Fruit fly (Drosophila melanogaster) whole organism, embryonic: Measurements from ENCODE around the gene SrpRbeta.

ENCODE experiments used
- Aef1 ChIP-seq: fragments of 200-800 bp; sonication (Bioruptor generic); IDR thresholded peaks from 3 replicates; pipeline ENCODE4 v1.3.6; 2022; ENCODE audit warnings: missing biosample characterization, missing genetic modification characterization
- Atf6 ChIP-seq: fragments of 200-800 bp; sonication (Bioruptor generic); IDR thresholded peaks from 2 replicates; pipeline ENCODE4 v1.3.6; 2022; ENCODE audit warnings: missing biosample characterization, missing genetic modification characterization
- Awh ChIP-seq: fragments of 200-800 bp; sonication (Bioruptor generic); IDR thresholded peaks from 2 replicates; pipeline ENCODE4, ENCODE4 v1.3.6; 2022; ENCODE audit warnings: missing biosample characterization, missing genetic modification characterization
- CG10321 ChIP-seq: fragments of 200-800 bp; sonication (Bioruptor generic); IDR thresholded peaks from 2 replicates; pipeline ENCODE4 v1.3.6; 2022; ENCODE audit warnings: missing biosample characterization, missing genetic modification characterization
- CG10543 ChIP-seq: fragments of 200-800 bp; sonication (Bioruptor generic); optimal IDR thresholded peaks from 3 replicates; lab custom pipeline; 2017; ENCODE audit warnings: missing biosample characterization, mild to moderate bottlenecking, missing genetic modification characterization, moderate library complexity
- CG11456 ChIP-seq: fragments of 200-800 bp; sonication (Bioruptor generic); IDR thresholded peaks from 3 replicates; pipeline ENCODE4 v1.3.6; 2022; ENCODE audit warnings: missing biosample characterization, missing genetic modification characterization
- CG12155 ChIP-seq: fragments of 200-800 bp; sonication (Bioruptor generic); optimal IDR thresholded peaks from 3 replicates; lab custom pipeline; 2016; ENCODE audit warnings: missing biosample characterization, missing genetic modification characterization
- CG12769 ChIP-seq: fragments of 200-800 bp; sonication (Bioruptor generic); optimal IDR thresholded peaks from 2 replicates; lab custom pipeline; 2019; ENCODE audit warnings: missing biosample characterization, mild to moderate bottlenecking, missing genetic modification characterization, moderate library complexity
- CG17361 ChIP-seq: fragments of 200-800 bp; sonication (Bioruptor generic); IDR thresholded peaks from 3 replicates; pipeline ENCODE4 v1.3.6; 2022; ENCODE audit warnings: missing biosample characterization, missing genetic modification characterization
- CG17829 ChIP-seq: fragments of 200-800 bp; optimal IDR thresholded peaks from 2 replicates; lab custom pipeline; 2019; ENCODE audit warnings: missing biosample characterization, mild to moderate bottlenecking, missing genetic modification characterization, moderate library complexity
- CG18262 ChIP-seq: fragments of 200-800 bp; optimal IDR thresholded peaks from 3 replicates; lab custom pipeline; 2019; ENCODE audit warnings: missing biosample characterization, mild to moderate bottlenecking, missing genetic modification characterization, moderate library complexity
- CG18599 ChIP-seq: fragments of 200-800 bp; sonication (Bioruptor generic); optimal IDR thresholded peaks from 3 replicates; lab custom pipeline; 2017; ENCODE audit warnings: missing biosample characterization, missing genetic modification characterization, mild to moderate bottlenecking, moderate library complexity, missing genetic modification reagents
- CG2120 ChIP-seq: fragments of 200-800 bp; sonication (Bioruptor generic); optimal IDR thresholded peaks from 3 replicates; lab custom pipeline; 2016; ENCODE audit warnings: missing biosample characterization, missing genetic modification characterization
- CG2129 ChIP-seq: fragments of 200-800 bp; sonication (Bioruptor generic); IDR thresholded peaks from 2 replicates; pipeline ENCODE4 v1.3.6; 2022; ENCODE audit warnings: missing biosample characterization, missing genetic modification characterization; ENCODE audit not compliant: partially characterized antibody
- CG3281 ChIP-seq: fragments of 200-800 bp; sonication (Bioruptor generic); optimal IDR thresholded peaks from 3 replicates; lab custom pipeline; 2017; ENCODE audit warnings: missing biosample characterization, mild to moderate bottlenecking, missing genetic modification characterization
- CG7786 ChIP-seq: fragments of 200-800 bp; sonication (Bioruptor generic); optimal IDR thresholded peaks from 2 replicates; lab custom pipeline; 2016; ENCODE audit warnings: missing biosample characterization, missing genetic modification characterization
- CG8290 ChIP-seq, 3 experiments: fragments of 200-800 bp; sonication (Bioruptor generic); optimal IDR thresholded peaks; 2 replicates each; lab custom pipeline; 2016 to 2019; ENCODE audit warnings: missing biosample characterization in 3 of 3, missing genetic modification characterization in 3 of 3, mild to moderate bottlenecking in 2 of 3, moderate library complexity in 1 of 3
- D19A ChIP-seq: fragments of 200-800 bp; optimal IDR thresholded peaks from 3 replicates; lab custom pipeline; 2019; ENCODE audit warnings: missing biosample characterization, mild to moderate bottlenecking, missing genetic modification characterization, moderate library complexity
- Dek ChIP-seq: fragments of 200-800 bp; sonication (Bioruptor generic); optimal IDR thresholded peaks from 3 replicates; lab custom pipeline; 2019; ENCODE audit warnings: missing biosample characterization, mild to moderate bottlenecking, missing genetic modification characterization, moderate library complexity
- Dip3 ChIP-seq: fragments of 200-800 bp; sonication (Bioruptor generic); optimal IDR thresholded peaks from 3 replicates; lab custom pipeline; 2016; ENCODE audit warnings: missing biosample characterization, missing genetic modification characterization
- GATAe ChIP-seq: fragments of 200-800 bp; sonication (Bioruptor generic); conservative IDR thresholded peaks from 2 replicates; pipeline ENCODE4 v1.3.6; 2022; ENCODE audit warnings: missing biosample characterization, missing genetic modification characterization
- Gug ChIP-seq: fragments of 200-800 bp; sonication (Bioruptor generic); IDR thresholded peaks from 4 replicates; pipeline ENCODE4 v1.3.6; 2022; ENCODE audit warnings: missing biosample characterization, missing genetic modification characterization
- Hmr ChIP-seq: fragments of 200-800 bp; sonication (Bioruptor generic); optimal IDR thresholded peaks from 3 replicates; lab custom pipeline; 2017; ENCODE audit warnings: mild to moderate bottlenecking, missing biosample characterization, missing genetic modification reagents, missing genetic modification characterization
- Med ChIP-seq: fragments of 200-800 bp; sonication (Bioruptor generic); peaks from one replicate; lab custom pipeline; 2016; ENCODE audit warnings: missing biosample characterization, missing genetic modification characterization, mild to moderate bottlenecking, inconsistent platforms, moderate library complexity
- Nf-YA ChIP-seq: fragments of 200-800 bp; sonication (Bioruptor generic); IDR thresholded peaks from 2 replicates; pipeline ENCODE4 v1.3.6; 2022; ENCODE audit warnings: missing biosample characterization, missing genetic modification characterization
- Optix ChIP-seq: fragments of 200-800 bp; sonication (Bioruptor generic); IDR thresholded peaks from 3 replicates; pipeline ENCODE4 v1.3.6; 2022; ENCODE audit warnings: missing biosample characterization, missing genetic modification characterization
- Rfx ChIP-seq: fragments of 200-800 bp; sonication (Bioruptor generic); IDR thresholded peaks from 2 replicates; pipeline ENCODE4 v1.3.6; 2022; ENCODE audit warnings: missing biosample characterization, missing genetic modification characterization
- bab2 ChIP-seq: fragments of 200-800 bp; sonication (Bioruptor generic); optimal IDR thresholded peaks from 2 replicates; lab custom pipeline; 2016; ENCODE audit warnings: missing biosample characterization, missing genetic modification characterization
- chif ChIP-seq, 2 experiments: fragments of 200-800 bp; sonication (Bioruptor generic); optimal IDR thresholded peaks; 3 replicates each; lab custom pipeline; 2016; ENCODE audit warnings: missing biosample characterization in 2 of 2, missing genetic modification characterization in 2 of 2
- cwo ChIP-seq: fragments of 200-800 bp; sonication (Bioruptor generic); optimal IDR thresholded peaks from 3 replicates; lab custom pipeline; 2017; ENCODE audit warnings: missing biosample characterization, missing genetic modification characterization, mild to moderate bottlenecking, moderate library complexity, missing genetic modification reagents
- dysf ChIP-seq: fragments of 200-800 bp; sonication (Bioruptor generic); IDR thresholded peaks from 3 replicates; pipeline ENCODE4 v1.3.6; 2022; ENCODE audit warnings: missing biosample characterization, missing genetic modification characterization
- exex ChIP-seq: fragments of 200-800 bp; sonication (Bioruptor generic); optimal IDR thresholded peaks from 4 replicates; lab custom pipeline; 2018; ENCODE audit warnings: missing biosample characterization, mild to moderate bottlenecking, missing genetic modification characterization, moderate library complexity
- gem ChIP-seq: fragments of 200-800 bp; sonication (Bioruptor generic); optimal IDR thresholded peaks from 2 replicates; lab custom pipeline; 2019; ENCODE audit warnings: missing biosample characterization, mild to moderate bottlenecking, missing genetic modification characterization, moderate library complexity
- grau ChIP-seq: fragments of 200-800 bp; optimal IDR thresholded peaks from 3 replicates; lab custom pipeline; 2019; ENCODE audit warnings: missing biosample characterization, mild to moderate bottlenecking, missing genetic modification characterization, moderate library complexity
- lab ChIP-seq: fragments of 200-800 bp; sonication (Bioruptor generic); optimal IDR thresholded peaks from 3 replicates; lab custom pipeline; 2017; ENCODE audit warnings: missing biosample characterization, missing genetic modification characterization, mild to moderate bottlenecking, moderate library complexity, missing genetic modification reagents
- lbe ChIP-seq: fragments of 200-800 bp; sonication (Bioruptor generic); optimal IDR thresholded peaks from 2 replicates; lab custom pipeline; 2016; ENCODE audit warnings: missing biosample characterization, mild to moderate bottlenecking, missing genetic modification characterization
- lilli ChIP-seq: fragments of 200-800 bp; sonication (Bioruptor generic); optimal IDR thresholded peaks from 3 replicates; lab custom pipeline; 2016; ENCODE audit warnings: missing biosample characterization, missing genetic modification characterization
- pho ChIP-seq: fragments of 200-800 bp; sonication (Bioruptor generic); optimal IDR thresholded peaks from 2 replicates; lab custom pipeline; 2016; ENCODE audit warnings: missing biosample characterization, missing genetic modification characterization
- row ChIP-seq: fragments of 200-800 bp; sonication (Bioruptor generic); IDR thresholded peaks from 3 replicates; pipeline ENCODE4 v1.3.6; 2022; ENCODE audit warnings: missing biosample characterization, missing genetic modification characterization
- sd ChIP-seq: fragments of 200-800 bp; sonication (Bioruptor generic); optimal IDR thresholded peaks from 3 replicates; lab custom pipeline; 2018; ENCODE audit warnings: missing biosample characterization, mild to moderate bottlenecking, missing genetic modification characterization, moderate library complexity
- slbo ChIP-seq: fragments of 200-800 bp; sonication (Bioruptor generic); IDR thresholded peaks from 2 replicates; pipeline ENCODE4 v1.3.6; 2022; ENCODE audit warnings: missing biosample characterization, missing genetic modification characterization
- stc ChIP-seq: fragments of 200-800 bp; sonication (Bioruptor generic); IDR thresholded peaks from 2 replicates; pipeline ENCODE4 v1.3.6; 2022; ENCODE audit warnings: missing biosample characterization, missing genetic modification characterization
- sug ChIP-seq: fragments of 200-800 bp; optimal IDR thresholded peaks from 2 replicates; lab custom pipeline; 2019; ENCODE audit warnings: missing biosample characterization, mild to moderate bottlenecking, missing genetic modification characterization, moderate library complexity
- z ChIP-seq: fragments of 200-800 bp; sonication (Bioruptor generic); IDR thresholded peaks from 3 replicates; pipeline ENCODE4 v1.3.6; 2022; ENCODE audit warnings: missing biosample characterization, missing genetic modification characterization
- zen2 ChIP-seq: fragments of 200-800 bp; sonication (Bioruptor generic); IDR thresholded peaks from 3 replicates; pipeline ENCODE4 v1.3.6; 2022; ENCODE audit warnings: missing biosample characterization, missing genetic modification characterization; ENCODE audit not compliant: partially characterized antibody
- zfh2 ChIP-seq: fragments of 200-800 bp; sonication (Bioruptor generic); optimal IDR thresholded peaks from 2 replicates; lab custom pipeline; 2016; ENCODE audit warnings: missing biosample characterization, missing genetic modification characterization

The SrpRbeta gene

dm6 chr3L:8708856-8709255 lies 11.2 kb downstream of the SrpRbeta start:
- 0 out of 2 replicates have a peak, but pooled peaks have one; percentile 36 for TF ChIP-seq CG10321
- TF ChIP-seq lab (GFP tag; lab: Kevin White, UChicago) = peak; percentile 6
- TF ChIP-seq CG12769 (tag; lab: Kevin White, UChicago) = peak; percentile 27
- 0 out of 3 replicates have a peak, but pooled peaks have one; percentile 37 for TF ChIP-seq dysf (GFP tag; lab: Robert Waterston, UW)
- peak; percentile 35; the same call in 2 of the 3 replicates for TF ChIP-seq row (GFP tag; lab: Robert Waterston, UW)
- TF ChIP-seq CG2120 (GFP tag; lab: Kevin White, UChicago) = peak; percentile 61
- TF ChIP-seq CG3281 = peak; percentile 24
- TF ChIP-seq exex = peak; percentile 13
- TF ChIP-seq sug (tag; lab: Kevin White, UChicago) = peak; percentile 84
- peak; percentile 21 for TF ChIP-seq sd
- peak; percentile 27; the same call in 1 of the 2 replicates for TF ChIP-seq GATAe (GFP tag; lab: Robert Waterston, UW)
- no peak for TF ChIP-seq Dek (tag; lab: Kevin White, UChicago)
- TF ChIP-seq CG7786 = peak; percentile 5
- peak; percentile 22 for TF ChIP-seq Hmr
- TF ChIP-seq Med = peak; percentile 26
- peak; percentile 25 for TF ChIP-seq D19A
- no peak for TF ChIP-seq Awh (GFP tag; lab: Robert Waterston, UW)
- TF ChIP-seq CG8290 (GFP tag; optimal IDR thresholded peaks at IDR 0.05; lab: Kevin White, UChicago) = no peak
- peak in 1 of 2 experiments; percentile 12 for TF ChIP-seq CG8290 (tag; optimal IDR thresholded peaks at IDR 0.05; lab: Kevin White, UChicago)
- no peak for TF ChIP-seq bab2
- peak; percentile 25 for TF ChIP-seq lilli (GFP tag; lab: Kevin White, UChicago)
- peak; percentile 13 for TF ChIP-seq grau (tag; lab: Kevin White, UChicago)
- TF ChIP-seq CG10543 (GFP tag; lab: Kevin White, UChicago) = peak; percentile 16
- TF ChIP-seq slbo = peak; percentile 29; the same call in 1 of the 2 replicates
- no peak for TF ChIP-seq lbe (GFP tag; lab: Kevin White, UChicago)
- peak; percentile 18 for TF ChIP-seq zfh2 (GFP tag; lab: Kevin White, UChicago)
- no peak for TF ChIP-seq CG2129 (GFP tag; lab: Robert Waterston, UW)
- peak; percentile 11 for TF ChIP-seq gem (tag; lab: Kevin White, UChicago)
- no peak for TF ChIP-seq chif (GFP tag; optimal IDR thresholded peaks at IDR 0.05; lab: Kevin White, UChicago)
- peak; percentile 11 for TF ChIP-seq CG12155 (GFP tag; lab: Kevin White, UChicago)
- TF ChIP-seq zen2 (GFP tag; lab: Robert Waterston, UW) = no peak
- no peak for TF ChIP-seq stc (GFP tag; lab: Robert Waterston, UW)
- peak; percentile 63 for TF ChIP-seq Atf6 (GFP tag; lab: Robert Waterston, UW)
- no peak for TF ChIP-seq Nf-YA (GFP tag; lab: Robert Waterston, UW)
- TF ChIP-seq Optix (GFP tag; lab: Robert Waterston, UW) = no peak
- peak; percentile 33 for TF ChIP-seq cwo (GFP tag; lab: Kevin White, UChicago)
- TF ChIP-seq CG18599 (GFP tag; lab: Kevin White, UChicago) = peak; percentile 29
- peak; percentile 33 for TF ChIP-seq pho (GFP tag; lab: Kevin White, UChicago)
- TF ChIP-seq Dip3 (GFP tag; lab: Kevin White, UChicago) = peak; percentile 25
- TF ChIP-seq CG17829 (tag; lab: Kevin White, UChicago) = no peak
- TF ChIP-seq, all 482 proteins: peak for 28

- TF ChIP-seq gem (tag; lab: Kevin White, UChicago) (peak; percentile 6), Aef1 (GFP tag; lab: Robert Waterston, UW) (0 out of 3 replicates have a peak, but pooled peaks have one; percentile 18), z (GFP tag; lab: Robert Waterston, UW) (no peak), Rfx (GFP tag; lab: Robert Waterston, UW) (0 out of 2 replicates have a peak, but pooled peaks have one; percentile 15), CG18262 (tag; lab: Kevin White, UChicago) (no peak), Gug (GFP tag; lab: Robert Waterston, UW) (0 out of 4 replicates have a peak, but pooled peaks have one; percentile 13), CG17361 (GFP tag; lab: Robert Waterston, UW) (0 out of 3 replicates have a peak, but pooled peaks have one; percentile 34), CG11456 (GFP tag; lab: Robert Waterston, UW) (0 out of 3 replicates have a peak, but pooled peaks have one; percentile 37)
- TF ChIP-seq, all 482 proteins: peak for 6
Observed at dm6 chr3L:8707821-8708220, 12.2 kb downstream of the SrpRbeta start.
